Fruit fly (Drosophila melanogaster) whole organism, pupa: ENCODE data around the gene CG3552.

Experiments used
- CG10348 ChIP-seq: fragments of 200-800 bp; sonication (Bioruptor generic); IDR thresholded peaks from 2 replicates; pipeline ENCODE4 v1.3.6; 2022; ENCODE audit warnings: missing biosample characterization, missing genetic modification characterization
- CG12605 ChIP-seq: fragments of 200-800 bp; sonication (Bioruptor generic); IDR thresholded peaks from 2 replicates; pipeline ENCODE4 v1.3.6; 2022; ENCODE audit warnings: missing biosample characterization, missing genetic modification characterization
- CG13204 ChIP-seq: fragments of 200-800 bp; sonication (Bioruptor generic); optimal IDR thresholded peaks from 2 replicates; lab custom pipeline; 2018; ENCODE audit warnings: missing biosample characterization, mild to moderate bottlenecking, missing genetic modification characterization, moderate library complexity
- CG14655 ChIP-seq: fragments of 200-800 bp; sonication (Bioruptor generic); optimal IDR thresholded peaks from 3 replicates; lab custom pipeline; 2017; ENCODE audit warnings: mild to moderate bottlenecking, missing biosample characterization, missing genetic modification reagents, missing genetic modification characterization
- CG15710 ChIP-seq: fragments of 200-800 bp; sonication (Bioruptor generic); optimal IDR thresholded peaks from 2 replicates; lab custom pipeline; 2018; ENCODE audit warnings: missing biosample characterization, mild to moderate bottlenecking, missing genetic modification characterization, moderate library complexity
- CG17806 ChIP-seq: fragments of 200-800 bp; sonication (Bioruptor generic); optimal IDR thresholded peaks from 2 replicates; lab custom pipeline; 2018; ENCODE audit warnings: missing biosample characterization, mild to moderate bottlenecking, missing genetic modification characterization, moderate library complexity
- CG32121 ChIP-seq: fragments of 200-800 bp; sonication (Bioruptor generic); IDR thresholded peaks from 2 replicates; pipeline ENCODE4 v1.3.6; 2022; ENCODE audit warnings: missing biosample characterization, missing genetic modification characterization
- CG34367 ChIP-seq: fragments of 200-800 bp; sonication (Bioruptor generic); optimal IDR thresholded peaks from 2 replicates; lab custom pipeline; 2018; ENCODE audit warnings: missing biosample characterization, mild to moderate bottlenecking, missing genetic modification characterization
- CG4496 ChIP-seq: fragments of 200-800 bp; sonication (Bioruptor generic); IDR thresholded peaks from 3 replicates; pipeline ENCODE4 v1.3.6; 2022; ENCODE audit warnings: missing biosample characterization, missing genetic modification characterization
- CG8159 ChIP-seq: fragments of 200-800 bp; sonication (Bioruptor generic); optimal IDR thresholded peaks from 3 replicates; lab custom pipeline; 2018; ENCODE audit warnings: missing biosample characterization, mild to moderate bottlenecking, missing genetic modification characterization, moderate library complexity
- CG8301 ChIP-seq: fragments of 200-800 bp; sonication (Bioruptor generic); optimal IDR thresholded peaks from 2 replicates; lab custom pipeline; 2018; ENCODE audit warnings: missing biosample characterization, mild to moderate bottlenecking, missing genetic modification characterization
- CG9948 ChIP-seq: fragments of 200-800 bp; sonication (Bioruptor generic); optimal IDR thresholded peaks from 2 replicates; lab custom pipeline; 2018; ENCODE audit warnings: missing biosample characterization, mild to moderate bottlenecking, missing genetic modification characterization, moderate library complexity
- D1 ChIP-seq: fragments of 200-800 bp; sonication (Bioruptor generic); optimal IDR thresholded peaks from 2 replicates; lab custom pipeline; 2018; ENCODE audit warnings: missing biosample characterization, mild to moderate bottlenecking, missing genetic modification characterization, moderate library complexity
- EcR ChIP-seq: fragments of 200-800 bp; sonication (Bioruptor generic); optimal IDR thresholded peaks from 3 replicates; lab custom pipeline; 2019; ENCODE audit warnings: missing biosample characterization, missing genetic modification characterization, mild to moderate bottlenecking, moderate library complexity, missing genetic modification reagents
- Ets98B ChIP-seq: fragments of 200-800 bp; sonication (Bioruptor generic); IDR thresholded peaks from 2 replicates; pipeline ENCODE4 v1.3.6; 2022; ENCODE audit warnings: missing biosample characterization, missing genetic modification characterization
- Pif1A ChIP-seq: fragments of 200-800 bp; sonication (Bioruptor generic); optimal IDR thresholded peaks from 3 replicates; lab custom pipeline; 2016; ENCODE audit warnings: missing biosample characterization, missing genetic modification characterization
- Pif1B ChIP-seq: fragments of 200-800 bp; sonication (Bioruptor generic); optimal IDR thresholded peaks from 3 replicates; lab custom pipeline; 2016; ENCODE audit warnings: missing biosample characterization, missing genetic modification characterization
- Snoo ChIP-seq: fragments of 200-800 bp; sonication (Bioruptor generic); optimal IDR thresholded peaks from 3 replicates; lab custom pipeline; 2017; ENCODE audit warnings: missing biosample characterization, mild to moderate bottlenecking, missing genetic modification characterization, inconsistent platforms
- fd96Ca ChIP-seq: fragments of 200-800 bp; sonication (Bioruptor generic); IDR thresholded peaks from 3 replicates; pipeline ENCODE4 v1.3.6; 2022; ENCODE audit warnings: missing biosample characterization, missing genetic modification characterization
- gl ChIP-seq: fragments of 200-800 bp; sonication (Bioruptor generic); optimal IDR thresholded peaks from 2 replicates; lab custom pipeline; 2018; ENCODE audit warnings: missing biosample characterization, mild to moderate bottlenecking, missing genetic modification characterization
- rn ChIP-seq: fragments of 200-800 bp; sonication (Bioruptor generic); IDR thresholded peaks from 2 replicates; pipeline ENCODE4 v1.3.6; 2022; ENCODE audit warnings: missing biosample characterization, missing genetic modification characterization

CG3552 gene

dm6 chr3L:9455819-9456388 is at the start of gene CG3552, which contains the start of gene phol:
TSS of gene CG3552 (plus strand) at chr3L:9456318.
TSS of gene phol (minus strand) at chr3L:9456281.
- no peak for TF ChIP-seq CG13204 (GFP tag; lab: Kevin White, UChicago)
- no peak for TF ChIP-seq CG12605
- TF ChIP-seq CG4496 (GFP tag; lab: Robert Waterston, UW) = 0 out of 3 replicates have a peak, but pooled peaks have one; percentile 19

dm6 chr3L:9410030-9410589 is 46.0 kb upstream of the CG3552 start:
- TF ChIP-seq CG4496 (GFP tag; lab: Robert Waterston, UW) (no peak), EcR (GFP tag; lab: Kevin White, UChicago) (no peak), fd96Ca (GFP tag; lab: Robert Waterston, UW) (no peak), CG14655 (GFP tag; lab: Kevin White, UChicago) (no peak), rn (no peak), gl (tag; lab: Kevin White, UChicago) (no peak)

dm6 chr3L:9410754-9411423 is 45.2 kb upstream of the CG3552 start, which contains the start of the genes CG4022 and Cpsf5:
TSS of gene CG4022 (minus strand) at chr3L:9410832.
TSS of gene Cpsf5 (plus strand) at chr3L:9411038.
- no peak for TF ChIP-seq D1 (tag; lab: Kevin White, UChicago)
- TF ChIP-seq EcR (GFP tag; lab: Kevin White, UChicago) = peak; percentile 64
- peak; percentile 70 for TF ChIP-seq CG32121 (GFP tag; lab: Robert Waterston, UW)
- peak; percentile 61 for TF ChIP-seq Ets98B (GFP tag; lab: Robert Waterston, UW)
- TF ChIP-seq CG8301 (tag; lab: Kevin White, UChicago) = peak; percentile 36
- TF ChIP-seq CG4496 (GFP tag; lab: Robert Waterston, UW) = peak; percentile 75; the same call in 2 of the 3 replicates
- peak; percentile 57 for TF ChIP-seq Pif1B (GFP tag; lab: Kevin White, UChicago)
- no peak for TF ChIP-seq gl (tag; lab: Kevin White, UChicago)
- no peak for TF ChIP-seq CG14655 (GFP tag; lab: Kevin White, UChicago)
- TF ChIP-seq CG15710 (tag; lab: Kevin White, UChicago) = peak; percentile 76
- TF ChIP-seq Pif1A = peak; percentile 59
- peak; percentile 64 for TF ChIP-seq CG9948 (tag; lab: Kevin White, UChicago)
- TF ChIP-seq CG13204 (GFP tag; lab: Kevin White, UChicago) = no peak
- TF ChIP-seq CG17806 (tag; lab: Kevin White, UChicago) = peak; percentile 61
- TF ChIP-seq Snoo (tag; lab: Kevin White, UChicago) = peak; percentile 51
- 0 out of 2 replicates have a peak, but pooled peaks have one; percentile 7 for TF ChIP-seq rn
- peak; percentile 52 for TF ChIP-seq CG34367
- TF ChIP-seq CG8159 (tag; lab: Kevin White, UChicago) = peak; percentile 61
- TF ChIP-seq CG12605 = peak; percentile 60
- TF ChIP-seq CG10348 (GFP tag; lab: Robert Waterston, UW) = no peak
- peak; percentile 65; the same call in 2 of the 3 replicates for TF ChIP-seq fd96Ca (GFP tag; lab: Robert Waterston, UW)
- TF ChIP-seq, all 21 proteins: peak for 16

dm6 chr3L:9417288-9417687 is 38.8 kb upstream of the CG3552 start, which contains the start of gene CG3982:
TSS of gene CG3982 (minus strand) at chr3L:9417388.
- TF ChIP-seq CG17806 (tag; lab: Kevin White, UChicago) (no peak), CG13204 (GFP tag; lab: Kevin White, UChicago) (no peak), Pif1B (GFP tag; lab: Kevin White, UChicago) (no peak), Snoo (tag; lab: Kevin White, UChicago) (no peak), EcR (GFP tag; lab: Kevin White, UChicago) (no peak), CG4496 (GFP tag; lab: Robert Waterston, UW) (no peak), Ets98B (GFP tag; lab: Robert Waterston, UW) (no peak), CG14655 (GFP tag; lab: Kevin White, UChicago) (no peak), CG8159 (tag; lab: Kevin White, UChicago) (no peak), CG12605 (no peak), CG10348 (GFP tag; lab: Robert Waterston, UW) (no peak), CG32121 (GFP tag; lab: Robert Waterston, UW) (no peak), Pif1A (no peak), gl (tag; lab: Kevin White, UChicago) (no peak), CG9948 (tag; lab: Kevin White, UChicago) (no peak), rn (no peak), CG15710 (tag; lab: Kevin White, UChicago) (no peak)
- TF ChIP-seq, all 21 proteins: peak for 0

dm6 chr3L:9419328-9419727 is 36.8 kb upstream of the CG3552 start:
- TF ChIP-seq CG10348 (GFP tag; lab: Robert Waterston, UW) = no peak
- TF ChIP-seq D1 (tag; lab: Kevin White, UChicago) = no peak
- peak; percentile 85 for TF ChIP-seq Ets98B (GFP tag; lab: Robert Waterston, UW)
- TF ChIP-seq EcR (GFP tag; lab: Kevin White, UChicago) = no peak
- peak; percentile 60 for TF ChIP-seq rn
- peak; percentile 53 for TF ChIP-seq CG8301 (tag; lab: Kevin White, UChicago)
- TF ChIP-seq Snoo (tag; lab: Kevin White, UChicago) = peak; percentile 21
- TF ChIP-seq CG34367 = peak; percentile 21
- TF ChIP-seq CG4496 (GFP tag; lab: Robert Waterston, UW) = peak; percentile 85
- peak; percentile 61 for TF ChIP-seq Pif1A
- TF ChIP-seq CG14655 (GFP tag; lab: Kevin White, UChicago) = peak; percentile 36
- TF ChIP-seq CG13204 (GFP tag; lab: Kevin White, UChicago) = no peak
- TF ChIP-seq CG12605 = peak; percentile 62
- TF ChIP-seq CG9948 (tag; lab: Kevin White, UChicago) = peak; percentile 45
- peak; percentile 90 for TF ChIP-seq CG32121 (GFP tag; lab: Robert Waterston, UW)
- no peak for TF ChIP-seq gl (tag; lab: Kevin White, UChicago)
- TF ChIP-seq fd96Ca (GFP tag; lab: Robert Waterston, UW) = peak; percentile 89
- peak; percentile 47 for TF ChIP-seq CG8159 (tag; lab: Kevin White, UChicago)
- peak; percentile 40 for TF ChIP-seq CG15710 (tag; lab: Kevin White, UChicago)
- TF ChIP-seq CG17806 (tag; lab: Kevin White, UChicago) = peak; percentile 64
- peak; percentile 5 for TF ChIP-seq Pif1B (GFP tag; lab: Kevin White, UChicago)
- TF ChIP-seq, all 21 proteins: peak for 16
